Worm (Caenorhabditis elegans): ENCODE data around the gene Y51H7C.8.

Gene Y51H7C.8

ce11 chrII:1376795-1377194 lies 24.8 kb upstream of the Y51H7C.8 start:
- TF ChIP-seq unc-55 (GFP tag; optimal IDR thresholded peaks at IDR 0.05), result peak; percentile 30
- TF ChIP-seq ztf-1 (GFP tag; conservative IDR thresholded peaks at IDR 0.05), result no peak
- no peak for TF ChIP-seq ceh-82 (tag; optimal IDR thresholded peaks at IDR 0.05)

- TF ChIP-seq unc-39 (tag; optimal IDR thresholded peaks at IDR 0.05) (no peak), nhr-237 (tag; optimal IDR thresholded peaks at IDR 0.05) (no peak), R02D3.7 (tag; optimal IDR thresholded peaks at IDR 0.05) (no peak), sma-3 (GFP tag; optimal IDR thresholded peaks at IDR 0.05) (no peak), ceh-16 (tag; optimal IDR thresholded peaks at IDR 0.05) (no peak)
These were observed 23.3 kb upstream of the Y51H7C.8 start, which contains the start of gene F54D12.10 for ce11 chrII:1378259-1378658. Gene F54D12.10 (minus strand): TSS chrII:1378359.

- TF ChIP-seq fos-1 (tag; optimal IDR thresholded peaks at IDR 0.05), result no peak
- TF ChIP-seq ztf-11 (tag; optimal IDR thresholded peaks at IDR 0.05), result no peak
- no peak for TF ChIP-seq ceh-16 (tag; optimal IDR thresholded peaks at IDR 0.05)
- no peak for TF ChIP-seq mab-5 (tag; optimal IDR thresholded peaks at IDR 0.05)
- no peak for TF ChIP-seq R02D3.7 (tag; optimal IDR thresholded peaks at IDR 0.05)
- no peak for TF ChIP-seq ceh-82 (tag; optimal IDR thresholded peaks at IDR 0.05)
- TF ChIP-seq nhr-12 (tag; optimal IDR thresholded peaks at IDR 0.05), result no peak
- no peak for TF ChIP-seq nhr-10 (tag; optimal IDR thresholded peaks at IDR 0.05)
- TF ChIP-seq ZK546.5 (tag; optimal IDR thresholded peaks at IDR 0.05), result no peak
- no peak for TF ChIP-seq lsy-2 (tag; optimal IDR thresholded peaks at IDR 0.05)
- TF ChIP-seq zag-1 (tag; optimal IDR thresholded peaks at IDR 0.05), result no peak
- no peak for TF ChIP-seq nhr-25 (tag; optimal IDR thresholded peaks at IDR 0.05)
- no peak for TF ChIP-seq snpc-4 (tag; optimal IDR thresholded peaks at IDR 0.05)
These were observed 20.0 kb upstream of the Y51H7C.8 start, which contains the start of gene F54D12.9 for ce11 chrII:1381618-1382017. Gene F54D12.9 (minus strand): TSS chrII:1381718.

- TF ChIP-seq egl-27 (tag; optimal IDR thresholded peaks at IDR 0.05) (no peak), lin-39 (tag; optimal IDR thresholded peaks at IDR 0.05) (no peak), ceh-82 (tag; optimal IDR thresholded peaks at IDR 0.05) (no peak), fos-1 (tag; optimal IDR thresholded peaks at IDR 0.05) (no peak), sma-3 (GFP tag; optimal IDR thresholded peaks at IDR 0.05) (no peak)
These were observed 16.3 kb upstream of the Y51H7C.8 start, which contains the start of gene F54D12.7 for ce11 chrII:1385280-1385679. Gene F54D12.7 (minus strand): TSS chrII:1385380.

ce11 chrII:1386478-1386877 lies 15.1 kb upstream of the Y51H7C.8 start, which contains the start of gene aat-7:
Gene aat-7 (plus strand): TSS chrII:1386870.
- peak; percentile 29 for TF ChIP-seq blmp-1 (tag; optimal IDR thresholded peaks at IDR 0.05; ENCODE audit: insufficient read depth)
- no peak for TF ChIP-seq egl-27 (tag; optimal IDR thresholded peaks at IDR 0.05)
- no peak for TF ChIP-seq nhr-12 (tag; optimal IDR thresholded peaks at IDR 0.05)
- peak; percentile 85 for TF ChIP-seq fos-1 (tag; optimal IDR thresholded peaks at IDR 0.05)

ce11 chrII:1397703-1398102 lies 3.9 kb upstream of the Y51H7C.8 start, which contains the start of gene F54D12.8:
Gene F54D12.8 (minus strand): TSS chrII:1398038.
- no peak for TF ChIP-seq nhr-6 (tag; optimal IDR thresholded peaks at IDR 0.05)
- no peak for TF ChIP-seq skn-1 (tag; optimal IDR thresholded peaks at IDR 0.05)
- no peak for TF ChIP-seq ztf-1 (GFP tag; conservative IDR thresholded peaks at IDR 0.05)
- no peak for TF ChIP-seq ztf-11 (tag; optimal IDR thresholded peaks at IDR 0.05)
- no peak for TF ChIP-seq F13H6.1 (tag; optimal IDR thresholded peaks at IDR 0.05)
- no peak for TF ChIP-seq sma-9 (GFP tag; optimal IDR thresholded peaks at IDR 0.05)
- TF ChIP-seq sma-9 (tag; optimal IDR thresholded peaks at IDR 0.05), result no peak
- TF ChIP-seq ceh-82 (tag; optimal IDR thresholded peaks at IDR 0.05), result no peak
- TF ChIP-seq nhr-129 (tag; optimal IDR thresholded peaks at IDR 0.05), result no peak
- no peak for TF ChIP-seq lin-11 (tag; optimal IDR thresholded peaks at IDR 0.05)

ce11 chrII:1398396-1398795 lies 3.2 kb upstream of the Y51H7C.8 start, which contains the start of gene F54D12.2:
Gene F54D12.2 (plus strand): TSS chrII:1398696.
- TF ChIP-seq egl-27 (tag; optimal IDR thresholded peaks at IDR 0.05) (no peak), unc-55 (GFP tag; optimal IDR thresholded peaks at IDR 0.05) (no peak), zag-1 (tag; optimal IDR thresholded peaks at IDR 0.05) (no peak), ztf-11 (tag; optimal IDR thresholded peaks at IDR 0.05) (no peak), aly-2 (tag; optimal IDR thresholded peaks at IDR 0.05) (no peak), blmp-1 (tag; optimal IDR thresholded peaks at IDR 0.05; ENCODE audit: insufficient read depth) (no peak)
